Worm (Caenorhabditis elegans) whole organism, L4/young adult: Measurements from ENCODE around the gene wbp-11.

Source experiments
- W03F9.2 ChIP-seq: fragments of 150-350 bp; optimal IDR thresholded peaks from 2 replicates; lab custom pipeline; 2014; ENCODE audit warnings: missing biosample characterization, missing genetic modification characterization
- dao-5 ChIP-seq: sonication (generic microtip); optimal IDR thresholded peaks from 2 replicates; lab custom pipeline; 2016; ENCODE audit warnings: missing genotype, missing genetic modification characterization, moderate library complexity, missing compliant biosample characterization
- him-1 ChIP-seq: sonication (generic microtip); optimal IDR thresholded peaks from 2 replicates; lab custom pipeline; 2016; ENCODE audit warnings: missing genotype, missing genetic modification reagents, missing genetic modification characterization, missing compliant biosample characterization

The wbp-11 gene

DNA sequence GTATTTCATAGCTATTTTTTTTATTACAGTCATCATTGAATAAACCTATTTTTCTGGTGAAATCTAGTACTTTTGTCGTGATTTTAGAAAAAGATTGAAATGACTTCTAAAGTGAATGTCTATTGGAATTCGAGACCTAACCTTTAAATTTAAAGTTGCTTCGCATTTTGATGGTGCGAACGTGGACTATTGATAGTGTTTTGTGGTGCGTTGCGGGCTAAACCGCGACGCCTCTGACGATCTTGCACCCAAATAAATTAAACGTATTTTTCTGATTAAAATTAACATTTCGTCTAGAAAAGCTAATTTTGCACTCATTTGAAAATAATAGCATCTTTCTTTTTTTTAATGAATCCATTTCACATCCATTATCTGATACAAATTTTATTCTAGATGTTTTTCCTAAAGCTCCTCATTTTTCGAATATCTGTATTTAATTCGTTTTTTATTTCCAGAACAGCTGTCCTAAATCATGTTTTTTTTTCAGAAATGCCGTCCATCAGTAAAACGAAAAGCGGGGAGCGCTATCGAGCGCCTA is at the start of gene wbp-11:
wbp-11 (plus strand) TSS at position 488 of the 538 bp plus-strand sequence.
- TF ChIP-seq him-1 (tag; lab: Kevin White, UChicago), result no peak
- no peak for TF ChIP-seq W03F9.2 (tag; lab: Kevin White, UChicago)
- TF ChIP-seq dao-5, result no peak

DNA sequence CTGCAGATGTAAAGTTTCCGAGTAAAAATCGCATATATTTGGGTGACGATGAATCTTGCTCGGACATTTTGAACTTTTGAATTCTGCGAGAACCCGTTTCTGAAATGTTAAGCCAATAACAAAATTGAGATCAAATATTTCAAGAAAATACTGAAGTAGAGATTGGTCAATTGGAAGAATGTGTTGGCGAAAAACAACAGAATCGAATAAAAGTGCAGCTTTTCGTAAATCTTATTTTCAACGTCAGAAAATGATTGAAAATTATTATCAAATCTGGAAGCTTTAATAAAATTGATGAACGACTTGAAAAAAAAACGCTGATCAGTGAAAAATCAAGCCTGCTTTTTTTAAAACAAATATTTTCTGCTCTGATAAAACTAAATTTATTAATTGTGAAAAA is 45.3 kb upstream of the wbp-11 start, which contains the start of gene F27E5.8:
F27E5.8 (minus strand) TSS at position 101 of the 400 bp plus-strand sequence.
- TF ChIP-seq dao-5 (no peak), W03F9.2 (tag; lab: Kevin White, UChicago) (no peak), him-1 (tag; lab: Kevin White, UChicago) (no peak)

DNA sequence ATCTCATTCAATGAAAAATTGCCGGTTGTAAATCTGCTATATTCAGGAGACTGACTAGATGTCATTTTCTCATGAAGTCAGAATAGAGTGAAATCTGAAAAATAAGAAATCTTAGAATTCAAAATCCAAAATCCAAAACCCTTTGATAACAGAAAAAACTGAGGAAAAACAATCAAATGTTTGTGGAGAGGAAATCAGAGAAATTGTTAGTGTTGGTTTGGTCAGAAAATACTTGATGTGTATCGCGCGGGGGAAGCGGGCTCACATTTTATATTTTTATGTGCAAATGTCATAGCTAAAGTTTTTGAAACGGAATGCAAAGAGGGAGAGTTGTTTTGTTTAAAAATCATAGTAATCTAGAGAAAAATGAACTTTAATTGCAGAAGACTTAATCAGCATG is 41.0 kb upstream of the wbp-11 start, which contains the start of gene F27E5.5:
F27E5.5 (minus strand) TSS at position 101 of the 400 bp plus-strand sequence.
- TF ChIP-seq dao-5, result no peak
- TF ChIP-seq W03F9.2 (tag; lab: Kevin White, UChicago), result no peak
- TF ChIP-seq him-1 (tag; lab: Kevin White, UChicago), result no peak

DNA sequence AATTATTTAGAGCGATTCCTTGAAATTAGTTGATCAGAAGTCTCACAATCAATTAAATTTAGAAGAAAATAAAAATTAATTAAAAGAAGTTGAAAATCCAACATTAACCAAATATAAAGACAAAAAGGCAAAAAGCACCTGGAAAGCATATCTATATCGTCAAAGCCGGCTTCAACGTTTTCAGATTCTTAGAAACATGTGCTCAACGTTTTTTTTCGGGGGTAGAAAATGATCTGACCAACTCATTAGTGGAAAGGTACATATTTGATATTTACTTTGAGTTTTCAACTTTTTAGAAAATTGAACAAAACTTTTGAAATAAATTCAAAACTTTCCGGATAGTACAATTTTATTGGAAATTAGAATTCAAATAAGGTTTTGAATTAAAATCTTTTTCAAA is 39.9 kb upstream of the wbp-11 start:
- TF ChIP-seq W03F9.2 (tag; lab: Kevin White, UChicago) (no peak), dao-5 (no peak), him-1 (tag; lab: Kevin White, UChicago) (no peak)

DNA sequence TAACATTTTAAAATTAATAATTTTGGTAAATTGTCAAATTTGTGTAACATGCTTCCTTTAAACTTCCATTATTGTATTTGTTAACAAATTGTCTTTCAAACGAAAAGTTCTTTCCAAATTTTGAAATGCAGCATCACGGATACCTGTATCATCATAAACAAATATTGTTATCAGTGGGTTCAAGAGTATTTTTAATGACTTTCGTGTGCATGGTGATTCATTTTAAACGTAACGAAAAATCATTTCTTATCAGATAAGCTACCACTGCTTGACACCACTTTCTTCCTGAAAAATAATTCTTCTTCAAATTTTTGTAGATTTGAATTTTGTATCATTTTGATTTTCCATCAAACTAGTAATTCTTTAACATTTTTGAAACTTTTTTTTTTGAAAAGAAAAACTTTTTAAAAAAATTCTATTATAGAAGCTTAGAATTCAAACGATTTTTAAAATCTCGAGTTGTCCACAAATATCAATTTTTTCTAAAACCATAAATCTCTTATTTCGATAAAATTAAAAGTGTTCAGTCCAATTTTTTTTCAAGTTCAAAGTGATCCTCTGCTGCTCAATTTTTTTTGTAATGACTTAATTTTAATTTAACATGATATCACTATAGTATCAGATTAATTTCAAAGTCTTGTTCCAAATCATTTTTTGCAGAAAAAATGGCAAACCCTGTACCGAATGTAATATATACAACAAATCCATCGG is 38.3 kb upstream of the wbp-11 start, which contains the start of gene F27E5.9:
F27E5.9 (plus strand) TSS at position 661 of the 711 bp plus-strand sequence.
- TF ChIP-seq dao-5 (no peak), him-1 (tag; lab: Kevin White, UChicago) (no peak), W03F9.2 (tag; lab: Kevin White, UChicago) (no peak)

DNA sequence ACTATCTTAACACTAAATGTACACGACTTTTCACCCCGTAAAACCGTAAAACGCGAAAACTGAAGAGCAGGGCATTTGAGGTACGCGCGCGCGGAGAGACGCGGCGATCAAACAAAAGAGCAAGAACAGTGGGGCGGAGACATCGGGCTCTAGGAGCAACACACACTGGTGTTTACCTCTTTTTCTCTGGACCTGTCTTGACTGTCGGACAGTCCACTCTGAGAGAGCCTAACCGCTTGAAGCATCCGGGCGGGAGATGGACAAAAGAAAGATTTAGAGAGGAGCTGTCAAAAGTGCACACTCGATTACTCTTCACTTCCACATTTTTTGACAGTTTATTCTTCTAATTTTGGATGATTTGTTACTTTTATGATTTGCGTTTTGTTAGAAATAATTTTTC is 36.0 kb upstream of the wbp-11 start:
- TF ChIP-seq him-1 (tag; lab: Kevin White, UChicago) (no peak), dao-5 (no peak), W03F9.2 (tag; lab: Kevin White, UChicago) (no peak)

DNA sequence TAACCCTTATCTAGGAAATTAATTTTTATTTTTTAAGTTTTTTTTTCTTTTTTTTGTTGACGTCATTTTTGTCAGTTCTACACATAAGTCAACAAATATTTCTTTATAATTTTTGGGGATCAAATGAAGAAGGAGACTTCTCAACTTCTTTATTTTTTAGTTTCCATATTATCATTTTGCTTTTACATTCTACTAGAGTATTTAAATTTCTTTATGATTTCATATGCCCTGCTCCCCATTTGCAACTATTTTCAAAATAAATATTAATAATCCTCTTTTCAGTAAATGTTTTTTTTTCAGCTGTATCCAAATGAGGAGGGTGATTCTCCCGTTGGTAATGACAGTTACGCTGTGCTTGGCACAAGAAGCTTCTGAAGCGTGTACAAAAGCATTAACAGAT is 35.4 kb upstream of the wbp-11 start, which contains the start of gene phg-1:
phg-1 (plus strand) TSS at position 301 of the 400 bp plus-strand sequence.
- TF ChIP-seq dao-5, result no peak
- no peak for TF ChIP-seq him-1 (tag; lab: Kevin White, UChicago)
- TF ChIP-seq W03F9.2 (tag; lab: Kevin White, UChicago), result no peak

DNA sequence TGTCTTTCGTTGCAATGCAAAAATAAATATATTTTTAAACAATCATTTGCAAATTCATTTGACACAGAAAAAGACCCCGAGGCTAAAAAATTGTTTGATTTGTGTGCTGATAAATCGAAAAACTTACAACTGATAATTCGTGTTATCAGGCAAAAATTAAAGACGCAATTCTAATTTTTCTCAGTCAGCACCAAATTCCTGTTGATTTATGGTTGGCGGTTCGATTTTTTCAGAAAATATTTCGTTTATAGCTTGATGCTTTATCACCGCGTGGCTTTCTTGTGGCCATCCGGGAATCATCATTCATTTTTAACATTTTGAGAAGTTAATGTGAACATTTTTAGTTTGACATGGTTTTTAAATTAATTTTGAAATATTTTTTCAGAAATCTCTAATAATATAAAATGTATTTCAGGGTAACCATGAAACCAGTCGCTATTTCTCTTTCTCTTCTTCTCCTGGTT is 33.5 kb upstream of the wbp-11 start, which contains the start of gene asah-2:
asah-2 (plus strand) TSS at position 414 of the 464 bp plus-strand sequence.
- no peak for TF ChIP-seq dao-5
- TF ChIP-seq W03F9.2 (tag; lab: Kevin White, UChicago), result no peak
- TF ChIP-seq him-1 (tag; lab: Kevin White, UChicago), result no peak

DNA sequence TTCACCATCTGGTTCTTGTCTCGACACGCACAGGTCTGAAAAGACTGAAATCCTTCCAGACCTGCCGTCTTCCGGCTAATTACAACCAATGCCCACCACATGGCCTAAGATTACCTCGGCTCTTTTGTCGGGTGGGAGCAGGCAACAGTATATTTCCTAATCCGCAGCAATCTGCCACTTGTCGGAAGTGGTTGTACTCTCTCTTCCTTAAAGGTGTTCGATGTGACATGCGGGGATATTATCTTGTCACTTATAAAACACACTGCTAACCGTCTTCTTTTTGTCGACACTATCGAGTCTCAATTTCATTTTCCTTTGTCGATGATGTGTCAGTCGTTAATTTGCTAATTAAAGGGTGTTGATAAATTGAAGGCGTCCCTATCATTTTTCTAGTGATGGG is 28.6 kb upstream of the wbp-11 start, which contains the start of gene F27E5.3:
F27E5.3 (minus strand) TSS at position 101 of the 400 bp plus-strand sequence.
- TF ChIP-seq dao-5 (no peak), W03F9.2 (tag; lab: Kevin White, UChicago) (no peak), him-1 (tag; lab: Kevin White, UChicago) (no peak)

DNA sequence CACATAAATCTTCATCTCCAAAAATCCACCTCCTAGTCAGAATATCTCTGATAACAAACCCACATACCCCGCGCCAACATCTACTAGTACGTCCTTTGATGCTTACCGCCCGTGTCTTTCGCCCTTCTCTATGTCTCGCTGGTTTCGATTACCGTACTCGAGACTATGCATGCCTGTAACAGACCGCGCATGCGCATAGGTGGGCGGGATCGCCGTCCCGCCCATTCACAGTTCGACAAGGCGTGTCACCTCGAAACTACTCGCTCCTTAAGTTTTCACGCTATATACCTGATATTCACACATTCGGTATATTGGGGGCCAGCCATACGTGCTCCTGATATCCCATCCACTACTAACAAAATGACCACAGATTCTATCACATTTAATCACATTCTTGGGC is 26.2 kb upstream of the wbp-11 start, which contains the start of gene pax-3:
pax-3 (plus strand) TSS at position 83 of the 400 bp plus-strand sequence.
- TF ChIP-seq W03F9.2 (tag; lab: Kevin White, UChicago) (no peak), him-1 (tag; lab: Kevin White, UChicago) (no peak), dao-5 (no peak)

DNA sequence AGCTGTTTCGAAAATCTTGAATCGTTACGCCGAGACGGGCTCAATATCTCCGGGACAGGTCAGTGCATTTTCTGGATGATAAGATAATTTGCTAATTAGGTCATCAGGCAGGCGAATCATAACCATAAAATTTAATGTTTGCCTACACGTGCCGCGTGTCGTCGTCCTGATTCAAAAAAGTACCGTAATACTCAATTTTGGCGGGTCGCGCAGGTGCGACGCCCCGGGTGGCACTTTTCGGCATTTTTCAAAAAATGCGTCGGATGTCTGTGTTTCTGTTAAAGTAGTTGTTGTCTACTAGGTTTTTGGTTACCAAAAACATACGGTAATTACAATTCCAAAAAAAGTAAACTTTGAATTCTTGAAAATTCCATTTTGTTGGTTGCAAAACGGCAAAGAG is 25.2 kb upstream of the wbp-11 start:
- TF ChIP-seq dao-5 (no peak), him-1 (tag; lab: Kevin White, UChicago) (no peak), W03F9.2 (tag; lab: Kevin White, UChicago) (no peak)

DNA sequence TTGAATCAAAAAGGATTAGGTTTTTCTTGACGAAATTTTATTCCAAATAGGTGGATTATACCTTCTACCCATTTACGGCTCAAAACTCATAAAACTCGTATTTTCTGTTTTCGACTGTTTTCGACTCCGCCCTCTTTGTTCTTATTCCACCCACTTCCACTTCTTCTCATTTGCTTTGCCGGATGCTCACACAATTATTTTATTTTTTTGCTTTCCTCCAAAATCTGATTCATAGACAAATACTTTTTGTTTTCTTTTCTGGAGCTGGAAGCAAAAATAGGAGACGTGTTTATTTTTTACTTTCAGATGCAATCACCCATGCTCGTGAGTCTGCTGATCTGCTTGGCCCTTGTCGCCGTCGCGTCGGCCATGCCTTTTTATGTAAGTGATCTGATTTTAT is 17.6 kb upstream of the wbp-11 start, which contains the start of gene nlp-63:
nlp-63 (plus strand) TSS at position 301 of the 400 bp plus-strand sequence.
- TF ChIP-seq him-1 (tag; lab: Kevin White, UChicago) (no peak), W03F9.2 (tag; lab: Kevin White, UChicago) (no peak), dao-5 (no peak)

DNA sequence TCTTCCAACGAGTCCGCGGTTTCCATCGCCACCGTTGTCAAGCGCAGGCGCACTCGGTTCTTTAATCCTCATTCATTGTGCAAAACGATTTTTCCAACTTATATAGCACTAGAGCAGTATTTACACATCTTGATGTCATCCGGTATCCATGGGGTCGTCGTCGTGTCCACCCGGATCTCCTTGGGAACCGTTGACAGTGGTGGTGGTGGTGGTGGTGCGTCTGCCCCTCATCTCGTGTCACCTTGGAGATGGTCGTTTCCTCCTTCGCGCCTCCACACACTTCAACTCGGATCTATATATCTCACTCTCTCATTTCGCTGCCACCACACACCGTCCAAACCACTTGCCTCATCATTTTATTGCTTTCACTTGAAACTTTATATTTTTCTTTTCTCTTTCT is 9.9 kb upstream of the wbp-11 start:
- no peak for TF ChIP-seq W03F9.2 (tag; lab: Kevin White, UChicago)
- TF ChIP-seq dao-5, result no peak
- TF ChIP-seq him-1 (tag; lab: Kevin White, UChicago), result no peak

DNA sequence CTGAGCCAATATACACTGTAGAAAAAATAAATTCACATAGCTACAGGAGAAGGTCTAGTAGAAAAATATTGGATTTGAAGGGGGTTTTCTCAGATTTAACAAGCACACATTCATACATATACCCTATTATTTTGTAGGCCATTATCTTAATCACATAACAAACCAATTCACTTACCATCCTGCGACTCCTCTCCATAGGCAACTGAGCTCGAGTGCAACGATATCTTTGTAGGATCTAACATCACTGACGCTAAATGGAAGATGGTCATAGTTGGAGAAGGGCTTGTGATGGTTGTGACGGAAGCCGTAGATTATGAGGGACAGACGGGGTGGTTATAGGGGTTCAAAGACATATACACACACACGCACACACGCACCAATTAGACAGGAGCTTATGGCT is 8.6 kb upstream of the wbp-11 start:
- TF ChIP-seq him-1 (tag; lab: Kevin White, UChicago) (no peak), dao-5 (no peak), W03F9.2 (tag; lab: Kevin White, UChicago) (no peak)
